Worm (Caenorhabditis elegans) whole organism, mixed stage, embryonic: Measurements from ENCODE around the gene rpl-3.

Experiments used
- M03D4.4 ChIP-seq: sonication (generic microtip); optimal IDR thresholded peaks from 2 replicates; lab custom pipeline; 2017; ENCODE audit warnings: mild to moderate bottlenecking, missing genetic modification characterization, missing compliant biosample characterization
- bed-3 ChIP-seq: fragments of 200-800 bp; sonication (Bioruptor generic); optimal IDR thresholded peaks from 3 replicates; lab custom pipeline; 2018; ENCODE audit warnings: mild to moderate bottlenecking, missing genetic modification characterization, moderate library complexity, missing compliant biosample characterization
- blmp-1 ChIP-seq: fragments of 150-350 bp; optimal IDR thresholded peaks from 2 replicates; lab custom pipeline; 2014; ENCODE audit warnings: missing biosample characterization, missing genetic modification characterization
- ceh-39 ChIP-seq: fragments of 150-350 bp; optimal IDR thresholded peaks from 2 replicates; lab custom pipeline; 2014; ENCODE audit warnings: missing biosample characterization, missing genetic modification characterization
- ceh-43 ChIP-seq: fragments of 200-800 bp; sonication (Bioruptor generic); optimal IDR thresholded peaks from 2 replicates; lab custom pipeline; 2018; ENCODE audit warnings: mild to moderate bottlenecking, missing genetic modification characterization, moderate library complexity, missing compliant biosample characterization
- ceh-83 ChIP-seq: fragments of 200-800 bp; sonication (Bioruptor generic); optimal IDR thresholded peaks from 2 replicates; lab custom pipeline; 2018; ENCODE audit warnings: mild to moderate bottlenecking, missing genetic modification characterization, missing compliant biosample characterization
- ces-1 ChIP-seq: fragments of 150-350 bp; optimal IDR thresholded peaks from 2 replicates; lab custom pipeline; 2014; ENCODE audit warnings: missing biosample characterization, missing genetic modification reagents, missing genetic modification characterization
- cnd-1 ChIP-seq: fragments of 200-800 bp; sonication (Bioruptor generic); optimal IDR thresholded peaks from 2 replicates; lab custom pipeline; 2018; ENCODE audit warnings: mild to moderate bottlenecking, missing genetic modification characterization, missing compliant biosample characterization
- drap-1 ChIP-seq: fragments of 200-800 bp; sonication (Bioruptor generic); optimal IDR thresholded peaks from 3 replicates; lab custom pipeline; 2018; ENCODE audit warnings: mild to moderate bottlenecking, missing genetic modification characterization, missing compliant biosample characterization
- elt-1 ChIP-seq: sonication (generic microtip); optimal IDR thresholded peaks from 2 replicates; lab custom pipeline; 2017; ENCODE audit warnings: missing genetic modification characterization, mild to moderate bottlenecking, missing compliant biosample characterization, antibody characterized with exemption, moderate library complexity, borderline replicate concordance; ENCODE audit not compliant: insufficient read depth
- elt-3 ChIP-seq: fragments of 150-350 bp; optimal IDR thresholded peaks from 2 replicates; lab custom pipeline; 2014; ENCODE audit warnings: missing biosample characterization, missing genetic modification characterization
- flh-1 ChIP-seq: fragments of 200-800 bp; sonication (Bioruptor generic); optimal IDR thresholded peaks from 2 replicates; lab custom pipeline; 2018; ENCODE audit warnings: mild to moderate bottlenecking, missing genetic modification characterization, moderate library complexity, missing compliant biosample characterization
- ham-2 ChIP-seq: fragments of 200-800 bp; sonication (Bioruptor generic); optimal IDR thresholded peaks from 2 replicates; lab custom pipeline; 2018; ENCODE audit warnings: mild to moderate bottlenecking, missing genetic modification characterization, missing compliant biosample characterization
- hlh-1 ChIP-seq: fragments of 150-350 bp; optimal IDR thresholded peaks from 2 replicates; lab custom pipeline; 2014; ENCODE audit warnings: missing biosample characterization, missing genetic modification reagents, missing genetic modification characterization
- lin-13 ChIP-seq: fragments of 150-350 bp; optimal IDR thresholded peaks from 2 replicates; lab custom pipeline; 2014; ENCODE audit warnings: missing biosample characterization, missing genetic modification characterization
- lin-32 ChIP-seq: fragments of 200-800 bp; sonication (Bioruptor generic); optimal IDR thresholded peaks from 2 replicates; lab custom pipeline; 2018; ENCODE audit warnings: mild to moderate bottlenecking, missing genetic modification characterization, missing compliant biosample characterization
- lsy-2 ChIP-seq: fragments of 150-350 bp; optimal IDR thresholded peaks from 2 replicates; lab custom pipeline; 2014; ENCODE audit warnings: missing biosample characterization, missing genetic modification characterization
- mab-5 ChIP-seq: fragments of 150-350 bp; optimal IDR thresholded peaks from 2 replicates; lab custom pipeline; 2014; ENCODE audit warnings: missing biosample characterization, missing genetic modification characterization
- mep-1 ChIP-seq: fragments of 150-350 bp; optimal IDR thresholded peaks from 2 replicates; lab custom pipeline; 2017; ENCODE audit warnings: missing biosample characterization, missing genetic modification reagents, missing genetic modification characterization, inconsistent platforms
- mls-2 ChIP-seq: sonication (generic microtip); optimal IDR thresholded peaks from 2 replicates; lab custom pipeline; 2016; ENCODE audit warnings: mild to moderate bottlenecking, missing genetic modification characterization, moderate library complexity, missing compliant biosample characterization
- nhr-12 ChIP-seq: fragments of 150-350 bp; optimal IDR thresholded peaks from 2 replicates; lab custom pipeline; 2014; ENCODE audit warnings: missing biosample characterization, missing genetic modification characterization
- nhr-2 ChIP-seq: fragments of 150-350 bp; optimal IDR thresholded peaks from 2 replicates; lab custom pipeline; 2014; ENCODE audit warnings: missing biosample characterization, missing genetic modification characterization
- nhr-237 ChIP-seq: fragments of 150-350 bp; optimal IDR thresholded peaks from 2 replicates; lab custom pipeline; 2014; ENCODE audit warnings: missing biosample characterization, missing genetic modification characterization
- nhr-28 ChIP-seq: fragments of 150-350 bp; optimal IDR thresholded peaks from 2 replicates; lab custom pipeline; 2014; ENCODE audit warnings: missing biosample characterization, missing genetic modification characterization
- nhr-76 ChIP-seq: sonication (generic microtip); optimal IDR thresholded peaks from 2 replicates; lab custom pipeline; 2017; ENCODE audit warnings: missing biosample characterization, missing genetic modification characterization
- pha-4 ChIP-seq: fragments of 150-350 bp; optimal IDR thresholded peaks from 2 replicates; lab custom pipeline; 2018; ENCODE audit warnings: missing biosample characterization, missing genetic modification reagents, missing genetic modification characterization
- sem-2 ChIP-seq: fragments of 200-800 bp; sonication (Bioruptor generic); optimal IDR thresholded peaks from 2 replicates; lab custom pipeline; 2018; ENCODE audit warnings: mild to moderate bottlenecking, missing genetic modification characterization, missing compliant biosample characterization
- snpc-4 ChIP-seq: fragments of 150-350 bp; optimal IDR thresholded peaks from 2 replicates; lab custom pipeline; 2014; ENCODE audit warnings: missing biosample characterization, missing genetic modification characterization
- sptf-1 ChIP-seq: sonication (generic microtip); optimal IDR thresholded peaks from 2 replicates; lab custom pipeline; 2017; ENCODE audit warnings: mild to moderate bottlenecking, missing genetic modification characterization, moderate library complexity, missing compliant biosample characterization
- tbx-8 ChIP-seq: fragments of 200-800 bp; sonication (Bioruptor generic); optimal IDR thresholded peaks from 2 replicates; lab custom pipeline; 2018; ENCODE audit warnings: mild to moderate bottlenecking, missing genetic modification characterization, moderate library complexity, missing compliant biosample characterization
- unc-120 ChIP-seq: sonication (generic microtip); optimal IDR thresholded peaks from 2 replicates; lab custom pipeline; 2017; ENCODE audit warnings: missing genetic modification characterization, missing compliant biosample characterization; ENCODE audit not compliant: poor library complexity, severe bottlenecking
- unc-39 ChIP-seq: fragments of 150-350 bp; optimal IDR thresholded peaks from 2 replicates; lab custom pipeline; 2014; ENCODE audit warnings: missing biosample characterization, missing genetic modification characterization
- unc-62 ChIP-seq: fragments of 150-350 bp; optimal IDR thresholded peaks from 2 replicates; lab custom pipeline; 2014; ENCODE audit warnings: missing biosample characterization, missing genetic modification reagents, missing genetic modification characterization
- zip-8 ChIP-seq: fragments of 150-350 bp; optimal IDR thresholded peaks from 2 replicates; lab custom pipeline; 2014; ENCODE audit warnings: missing biosample characterization, missing genetic modification characterization
- ztf-11 ChIP-seq: fragments of 150-350 bp; optimal IDR thresholded peaks from 2 replicates; lab custom pipeline; 2014; ENCODE audit warnings: missing biosample characterization, missing genetic modification characterization

The rpl-3 gene

ce11 chrIII:3914049-3914448, 46.4 kb downstream of the rpl-3 start, which contains the start of gene pat-3:
Gene pat-3 (minus strand): TSS chrIII:3914149.
- TF ChIP-seq hlh-1 (tag; lab: Kevin White, UChicago), result no peak
- no peak for TF ChIP-seq elt-3 (tag; lab: Kevin White, UChicago)
- TF ChIP-seq cnd-1 (tag; lab: Kevin White, UChicago), result no peak
- no peak for TF ChIP-seq unc-120 (tag; lab: Kevin White, UChicago)
- TF ChIP-seq pha-4 (tag; lab: Kevin White, UChicago), result no peak
- no peak for TF ChIP-seq unc-62 (GFP tag; lab: Kevin White, UChicago)
- TF ChIP-seq ztf-11 (tag; lab: Kevin White, UChicago), result no peak
- TF ChIP-seq tbx-8, result no peak
- TF ChIP-seq elt-1, result no peak
- no peak for TF ChIP-seq nhr-76 (tag; lab: Kevin White, UChicago)
- no peak for TF ChIP-seq nhr-28 (tag; lab: Kevin White, UChicago)
- no peak for TF ChIP-seq flh-1 (GFP tag; lab: Kevin White, UChicago)
- no peak for TF ChIP-seq nhr-12 (tag; lab: Kevin White, UChicago)
- TF ChIP-seq, all 35 proteins: peak for 0

- TF ChIP-seq cnd-1 (tag; lab: Kevin White, UChicago), result peak; percentile 11
- peak; percentile 82 for TF ChIP-seq unc-120 (tag; lab: Kevin White, UChicago)
- TF ChIP-seq nhr-28 (tag; lab: Kevin White, UChicago), result no peak
- TF ChIP-seq unc-62 (GFP tag; lab: Kevin White, UChicago), result peak; percentile 50
- no peak for TF ChIP-seq drap-1
- TF ChIP-seq sem-2 (GFP tag; lab: Kevin White, UChicago), result no peak
- peak; percentile 95 for TF ChIP-seq hlh-1 (tag; lab: Kevin White, UChicago)
- TF ChIP-seq, all 35 proteins: peak for 4
These were observed 47.2 kb downstream of the rpl-3 start for ce11 chrIII:3914836-3915235.

ce11 chrIII:3915705-3916104, 48.1 kb downstream of the rpl-3 start:
- TF ChIP-seq snpc-4 (tag; lab: Kevin White, UChicago) (no peak), ces-1 (GFP tag; lab: Kevin White, UChicago) (peak; percentile 37), cnd-1 (tag; lab: Kevin White, UChicago) (peak; percentile 12), nhr-2 (peak; percentile 4), elt-3 (tag; lab: Kevin White, UChicago) (no peak), lsy-2 (tag; lab: Kevin White, UChicago) (no peak), blmp-1 (tag; lab: Kevin White, UChicago) (no peak), lin-13 (tag; lab: Kevin White, UChicago) (no peak), ham-2 (peak; percentile 88), unc-120 (tag; lab: Kevin White, UChicago) (peak; percentile 30), mep-1 (tag; lab: Kevin White, UChicago) (peak; percentile 15), ceh-43 (GFP tag; lab: Kevin White, UChicago) (no peak), hlh-1 (tag; lab: Kevin White, UChicago) (peak; percentile 79), sptf-1 (tag; lab: Kevin White, UChicago) (no peak), pha-4 (tag; lab: Kevin White, UChicago) (peak; percentile 4), drap-1 (no peak), bed-3 (no peak), mls-2 (tag; lab: Kevin White, UChicago) (no peak), tbx-8 (no peak), unc-62 (GFP tag; lab: Kevin White, UChicago) (peak; percentile 53), ztf-11 (tag; lab: Kevin White, UChicago) (peak; percentile 24), nhr-28 (tag; lab: Kevin White, UChicago) (no peak), M03D4.4 (tag; lab: Kevin White, UChicago) (no peak), mab-5 (tag; lab: Kevin White, UChicago) (no peak), nhr-76 (tag; lab: Kevin White, UChicago) (no peak), ceh-39 (tag; lab: Kevin White, UChicago) (no peak)
- TF ChIP-seq, all 35 proteins: peak for 10

ce11 chrIII:3916624-3917023, 49.0 kb downstream of the rpl-3 start, which contains the start of gene ccdc-47:
Gene ccdc-47 (plus strand): TSS chrIII:3916967.
- peak; percentile 64 for TF ChIP-seq sem-2 (GFP tag; lab: Kevin White, UChicago)
- peak; percentile 90 for TF ChIP-seq ztf-11 (tag; lab: Kevin White, UChicago)
- peak; percentile 70 for TF ChIP-seq flh-1 (GFP tag; lab: Kevin White, UChicago)
- TF ChIP-seq zip-8 (tag; lab: Kevin White, UChicago), result no peak
- peak; percentile 94 for TF ChIP-seq sptf-1 (tag; lab: Kevin White, UChicago)
- TF ChIP-seq ceh-39 (tag; lab: Kevin White, UChicago), result peak; percentile 42
- peak; percentile 84 for TF ChIP-seq nhr-76 (tag; lab: Kevin White, UChicago)
- TF ChIP-seq lin-13 (tag; lab: Kevin White, UChicago), result peak; percentile 62
- peak; percentile 41 for TF ChIP-seq nhr-28 (tag; lab: Kevin White, UChicago)
- TF ChIP-seq bed-3, result peak; percentile 48
- TF ChIP-seq snpc-4 (tag; lab: Kevin White, UChicago), result no peak
- peak; percentile 62 for TF ChIP-seq elt-3 (tag; lab: Kevin White, UChicago)
- TF ChIP-seq ceh-43 (GFP tag; lab: Kevin White, UChicago), result peak; percentile 83
- peak; percentile 71 for TF ChIP-seq pha-4 (tag; lab: Kevin White, UChicago)
- peak; percentile 74 for TF ChIP-seq ceh-83
- peak; percentile 62 for TF ChIP-seq blmp-1 (tag; lab: Kevin White, UChicago)
- TF ChIP-seq hlh-1 (tag; lab: Kevin White, UChicago), result peak; percentile 84
- TF ChIP-seq drap-1, result peak; percentile 89
- peak; percentile 61 for TF ChIP-seq unc-120 (tag; lab: Kevin White, UChicago)
- TF ChIP-seq mls-2 (tag; lab: Kevin White, UChicago), result peak; percentile 93
- TF ChIP-seq elt-1, result peak; percentile 27
- no peak for TF ChIP-seq nhr-12 (tag; lab: Kevin White, UChicago)
- TF ChIP-seq unc-39 (tag; lab: Kevin White, UChicago), result peak; percentile 44
- TF ChIP-seq unc-62 (GFP tag; lab: Kevin White, UChicago), result no peak
- TF ChIP-seq ham-2, result peak; percentile 71
- TF ChIP-seq ces-1 (GFP tag; lab: Kevin White, UChicago), result peak; percentile 44
- peak; percentile 85 for TF ChIP-seq cnd-1 (tag; lab: Kevin White, UChicago)
- TF ChIP-seq nhr-2, result no peak
- peak; percentile 72 for TF ChIP-seq nhr-237 (tag; lab: Kevin White, UChicago)
- peak; percentile 68 for TF ChIP-seq mab-5 (tag; lab: Kevin White, UChicago)
- TF ChIP-seq M03D4.4 (tag; lab: Kevin White, UChicago), result peak; percentile 83
- peak; percentile 71 for TF ChIP-seq lin-32
- peak; percentile 55 for TF ChIP-seq mep-1 (tag; lab: Kevin White, UChicago)
- peak; percentile 65 for TF ChIP-seq lsy-2 (tag; lab: Kevin White, UChicago)
- peak; percentile 63 for TF ChIP-seq tbx-8
